Worm (Caenorhabditis elegans): ENCODE results near the gene F35C8.8.

DNA sequence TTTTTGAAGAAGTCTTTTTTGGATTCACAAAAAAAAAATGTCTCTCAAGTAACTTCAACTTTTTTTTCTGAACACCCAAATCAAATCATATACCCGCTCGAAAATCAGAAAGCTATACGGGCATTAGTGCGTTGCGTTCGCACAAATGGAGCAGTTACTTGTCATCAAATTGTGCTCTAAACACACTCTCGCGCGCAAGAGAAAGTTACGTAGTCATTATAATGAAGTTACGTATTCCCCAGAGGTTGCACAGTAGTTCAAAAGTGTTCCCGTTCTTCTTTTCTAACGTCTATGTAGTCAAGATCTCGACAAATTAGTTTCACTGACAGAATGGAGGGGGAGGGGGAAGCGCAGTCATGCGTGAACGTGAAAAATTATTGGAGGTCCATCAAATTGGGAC, 50.9 kb downstream of the F35C8.8 start:
- no peak for TF ChIP-seq arid-1 (GFP tag; conservative IDR thresholded peaks at IDR 0.05)
- TF ChIP-seq pha-4 (GFP tag; IDR thresholded peaks at IDR 0.05): no peak
- TF ChIP-seq pha-4 (tag; optimal IDR thresholded peaks at IDR 0.05): no peak
- TF ChIP-seq F49E8.2 (tag; optimal IDR thresholded peaks at IDR 0.05; ENCODE audit: borderline replicate concordance): no peak
- no peak for TF ChIP-seq lir-3 (tag; optimal IDR thresholded peaks at IDR 0.05)
- TF ChIP-seq Y75B8A.6 (GFP tag; IDR thresholded peaks at IDR 0.05): no peak

All from whole organism, L4 larva.